Fruit fly (Drosophila melanogaster) whole organism, embryonic: ENCODE measurements around the gene Mer.

Experiments
- C15 ChIP-seq: fragments of 200-800 bp; sonication (Bioruptor generic); IDR thresholded peaks from 3 replicates; pipeline ENCODE4 v1.3.6; 2022; ENCODE audit warnings: missing biosample characterization, missing genetic modification characterization
- CG10267 ChIP-seq: fragments of 200-800 bp; sonication (Bioruptor generic); optimal IDR thresholded peaks from 2 replicates; lab custom pipeline; 2018; ENCODE audit warnings: missing biosample characterization, mild to moderate bottlenecking, missing genetic modification characterization, moderate library complexity
- CG10431 ChIP-seq: fragments of 200-800 bp; sonication (Bioruptor generic); optimal IDR thresholded peaks from 3 replicates; lab custom pipeline; 2018; ENCODE audit warnings: missing biosample characterization, mild to moderate bottlenecking, missing genetic modification characterization
- CG10979 ChIP-seq: fragments of 200-800 bp; sonication (Bioruptor generic); optimal IDR thresholded peaks from 2 replicates; lab custom pipeline; 2018; ENCODE audit warnings: missing biosample characterization, mild to moderate bottlenecking, missing genetic modification characterization, moderate library complexity
- CG11456 ChIP-seq: fragments of 200-800 bp; sonication (Bioruptor generic); IDR thresholded peaks from 3 replicates; pipeline ENCODE4 v1.3.6; 2022; ENCODE audit warnings: missing biosample characterization, missing genetic modification characterization
- CG1233 ChIP-seq: fragments of 200-800 bp; sonication (Bioruptor generic); optimal IDR thresholded peaks from 4 replicates; lab custom pipeline; 2018; ENCODE audit warnings: missing biosample characterization, mild to moderate bottlenecking, missing genetic modification characterization
- CG12391 ChIP-seq: fragments of 200-800 bp; sonication (Bioruptor generic); optimal IDR thresholded peaks from 3 replicates; lab custom pipeline; 2018; ENCODE audit warnings: missing biosample characterization, mild to moderate bottlenecking, missing genetic modification characterization, moderate library complexity
- CG12659 ChIP-seq: fragments of 200-800 bp; sonication (Bioruptor generic); optimal IDR thresholded peaks from 3 replicates; lab custom pipeline; 2017; ENCODE audit warnings: mild to moderate bottlenecking, missing biosample characterization, missing genetic modification reagents, missing genetic modification characterization
- CG12942 ChIP-seq: fragments of 200-800 bp; sonication (Bioruptor generic); optimal IDR thresholded peaks from 3 replicates; lab custom pipeline; 2016; ENCODE audit warnings: missing biosample characterization, missing genetic modification characterization
- CG14667 ChIP-seq: fragments of 200-800 bp; sonication (Bioruptor generic); IDR thresholded peaks from 2 replicates; pipeline ENCODE4 v1.3.6; 2022; ENCODE audit warnings: missing biosample characterization, missing genetic modification characterization
- CG14710 ChIP-seq: fragments of 200-800 bp; sonication (Bioruptor generic); optimal IDR thresholded peaks from 3 replicates; lab custom pipeline; 2019; ENCODE audit warnings: missing biosample characterization, mild to moderate bottlenecking, missing genetic modification characterization, moderate library complexity
- CG1603 ChIP-seq: fragments of 200-800 bp; sonication (Bioruptor generic); optimal IDR thresholded peaks from 2 replicates; lab custom pipeline; 2019; ENCODE audit warnings: missing biosample characterization, mild to moderate bottlenecking, missing genetic modification characterization, moderate library complexity
- CG17359 ChIP-seq: fragments of 200-800 bp; sonication (Bioruptor generic); optimal IDR thresholded peaks from 3 replicates; lab custom pipeline; 2018; ENCODE audit warnings: missing biosample characterization, mild to moderate bottlenecking, missing genetic modification characterization, moderate library complexity
- CG18262 ChIP-seq: fragments of 200-800 bp; optimal IDR thresholded peaks from 3 replicates; lab custom pipeline; 2019; ENCODE audit warnings: missing biosample characterization, mild to moderate bottlenecking, missing genetic modification characterization, moderate library complexity
- CG18764 ChIP-seq: fragments of 200-800 bp; sonication (Bioruptor generic); optimal IDR thresholded peaks from 3 replicates; lab custom pipeline; 2016; ENCODE audit warnings: missing biosample characterization, missing genetic modification characterization
- CG2199 ChIP-seq: fragments of 200-800 bp; sonication (Bioruptor generic); IDR thresholded peaks from 3 replicates; pipeline ENCODE4 v1.3.6; 2022; ENCODE audit warnings: missing biosample characterization, missing genetic modification characterization
- CG2712 ChIP-seq: fragments of 200-800 bp; optimal IDR thresholded peaks from 3 replicates; lab custom pipeline; 2019; ENCODE audit warnings: missing biosample characterization, mild to moderate bottlenecking, missing genetic modification characterization, moderate library complexity
- CG33557 ChIP-seq: fragments of 200-800 bp; sonication (Bioruptor generic); optimal IDR thresholded peaks from 2 replicates; lab custom pipeline; 2019; ENCODE audit warnings: missing biosample characterization, mild to moderate bottlenecking, missing genetic modification characterization, moderate library complexity
- CG3995 ChIP-seq: fragments of 200-800 bp; sonication (Bioruptor generic); optimal IDR thresholded peaks from 3 replicates; lab custom pipeline; 2016; ENCODE audit warnings: missing biosample characterization, missing genetic modification characterization
- CG9932 ChIP-seq: fragments of 200-800 bp; sonication (Bioruptor generic); IDR thresholded peaks from 2 replicates; pipeline ENCODE4 v1.3.6; 2022; ENCODE audit warnings: missing biosample characterization, missing genetic modification characterization
- Deaf1 ChIP-seq: fragments of 200-800 bp; optimal IDR thresholded peaks from 3 replicates; lab custom pipeline; 2019; ENCODE audit warnings: missing biosample characterization, mild to moderate bottlenecking, missing genetic modification characterization, moderate library complexity
- Dfd ChIP-seq, 2 experiments: fragments of >200 bp; optimal IDR thresholded peaks; 2 replicates each; lab custom pipeline; 2017; ENCODE audit warnings: missing biosample characterization in 2 of 2, missing genetic modification characterization in 2 of 2
- Dref ChIP-seq: fragments of 200-800 bp; sonication (Bioruptor generic); IDR thresholded peaks from 2 replicates; pipeline ENCODE4 v1.3.6; 2022; ENCODE audit warnings: missing biosample characterization, missing genetic modification characterization
- Med ChIP-seq: fragments of 200-800 bp; sonication (Bioruptor generic); peaks from one replicate; lab custom pipeline; 2016; ENCODE audit warnings: missing biosample characterization, missing genetic modification characterization, mild to moderate bottlenecking, inconsistent platforms, moderate library complexity
- Nf-YA ChIP-seq: fragments of 200-800 bp; sonication (Bioruptor generic); IDR thresholded peaks from 2 replicates; pipeline ENCODE4 v1.3.6; 2022; ENCODE audit warnings: missing biosample characterization, missing genetic modification characterization
- Ravus ChIP-seq: fragments of 200-800 bp; sonication (Bioruptor generic); IDR thresholded peaks from 2 replicates; pipeline ENCODE4 v1.3.6; 2022; ENCODE audit warnings: missing biosample characterization, missing genetic modification characterization
- Sry-β ChIP-seq: fragments of 200-800 bp; sonication (Bioruptor generic); optimal IDR thresholded peaks from 2 replicates; lab custom pipeline; 2018; ENCODE audit warnings: missing biosample characterization, mild to moderate bottlenecking, missing genetic modification characterization, moderate library complexity
- Xrp1 ChIP-seq: fragments of 200-800 bp; sonication (Bioruptor generic); IDR thresholded peaks from 2 replicates; pipeline ENCODE4 v1.3.6; 2022; ENCODE audit warnings: missing biosample characterization, missing genetic modification characterization
- bigmax ChIP-seq: fragments of 200-800 bp; sonication (Bioruptor generic); optimal IDR thresholded peaks from 2 replicates; lab custom pipeline; 2018; ENCODE audit warnings: missing biosample characterization, mild to moderate bottlenecking, missing genetic modification characterization
- cad ChIP-seq: fragments of >200 bp; optimal IDR thresholded peaks from 2 replicates; lab custom pipeline; 2017; ENCODE audit warnings: missing biosample characterization, missing genetic modification characterization
- crc ChIP-seq: fragments of 200-800 bp; sonication (Bioruptor generic); optimal IDR thresholded peaks from 2 replicates; lab custom pipeline; 2016; ENCODE audit warnings: missing biosample characterization, missing genetic modification characterization
- crol ChIP-seq: fragments of 200-800 bp; sonication (Bioruptor generic); IDR thresholded peaks from 2 replicates; pipeline ENCODE4 v1.3.6; 2022; ENCODE audit warnings: missing biosample characterization, missing genetic modification characterization
- dmrt11E ChIP-seq: fragments of 200-800 bp; sonication (Bioruptor generic); optimal IDR thresholded peaks from 3 replicates; lab custom pipeline; 2018; ENCODE audit warnings: missing biosample characterization, mild to moderate bottlenecking, missing genetic modification characterization, moderate library complexity
- emc ChIP-seq: fragments of 200-800 bp; sonication (Bioruptor generic); optimal IDR thresholded peaks from 2 replicates; lab custom pipeline; 2016; ENCODE audit warnings: missing biosample characterization, missing genetic modification characterization
- ewg ChIP-seq: fragments of 200-800 bp; sonication (Bioruptor generic); optimal IDR thresholded peaks from 3 replicates; lab custom pipeline; 2017; ENCODE audit warnings: mild to moderate bottlenecking, missing biosample characterization, missing genetic modification reagents, missing genetic modification characterization
- gem ChIP-seq: fragments of 200-800 bp; sonication (Bioruptor generic); optimal IDR thresholded peaks from 2 replicates; lab custom pipeline; 2019; ENCODE audit warnings: missing biosample characterization, mild to moderate bottlenecking, missing genetic modification characterization, moderate library complexity
- gsb-n ChIP-seq: fragments of 200-800 bp; sonication (Bioruptor generic); optimal IDR thresholded peaks from 3 replicates; lab custom pipeline; 2018; ENCODE audit warnings: missing biosample characterization, mild to moderate bottlenecking, missing genetic modification characterization
- her ChIP-seq: fragments of 200-800 bp; sonication (Bioruptor generic); optimal IDR thresholded peaks from 2 replicates; lab custom pipeline; 2016; ENCODE audit warnings: missing biosample characterization, missing genetic modification characterization
- kay ChIP-seq: fragments of 200-800 bp; sonication (Bioruptor generic); optimal IDR thresholded peaks from 2 replicates; lab custom pipeline; 2016; ENCODE audit warnings: missing biosample characterization, missing genetic modification characterization
- lola ChIP-seq, 3 experiments: fragments of >200 bp in 2 of 3; fragments of 200-800 bp in 1 of 3; sonication (Bioruptor generic) in 1 of 3; optimal IDR thresholded peaks; 2 replicates each; lab custom pipeline; 2017 to 2019; ENCODE audit warnings: missing biosample characterization in 3 of 3, missing genetic modification characterization in 3 of 3, mild to moderate bottlenecking in 1 of 3, moderate library complexity in 1 of 3
- pan ChIP-seq, 4 experiments: fragments of >200 bp in 3 of 4; fragments of 200-800 bp in 1 of 4; sonication (Bioruptor generic) in 1 of 4; optimal IDR thresholded peaks in 3 of 4; IDR thresholded peaks in 1 of 4; 2 replicates each; pipeline versions ENCODE4 v1.3.6 to Lab custom; 2017 to 2022; ENCODE audit warnings: missing biosample characterization in 2 of 4, missing genetic modification characterization in 2 of 4, mixed read lengths in 1 of 4
- scrt ChIP-seq: fragments of 200-800 bp; sonication (Bioruptor generic); optimal IDR thresholded peaks from 2 replicates; lab custom pipeline; 2018; ENCODE audit warnings: missing biosample characterization, mild to moderate bottlenecking, missing genetic modification characterization, moderate library complexity
- sens ChIP-seq: fragments of 200-800 bp; sonication (Bioruptor generic); peaks from one replicate; lab custom pipeline; 2016; ENCODE audit warnings: missing biosample characterization, missing genetic modification characterization
- sna ChIP-seq: fragments of 200-800 bp; sonication (Bioruptor generic); IDR thresholded peaks from 2 replicates; pipeline ENCODE4 v1.3.6; 2022; ENCODE audit warnings: missing biosample characterization, missing genetic modification characterization; ENCODE audit not compliant: partially characterized antibody
- sob ChIP-seq: fragments of 200-800 bp; sonication (Bioruptor generic); IDR thresholded peaks from 2 replicates; pipeline ENCODE4 v1.3.6; 2022; ENCODE audit warnings: missing biosample characterization, missing genetic modification characterization
- sr ChIP-seq: fragments of 200-800 bp; sonication (Bioruptor generic); IDR thresholded peaks from 3 replicates; pipeline ENCODE4 v1.3.6; 2022; ENCODE audit warnings: missing biosample characterization, missing genetic modification characterization
- wdn ChIP-seq: fragments of 200-800 bp; sonication (Bioruptor generic); IDR thresholded peaks from 2 replicates; pipeline ENCODE4 v1.3.6; 2022; ENCODE audit warnings: missing biosample characterization, missing genetic modification characterization
- yki ChIP-seq: fragments of >200 bp; optimal IDR thresholded peaks from 3 replicates; lab custom pipeline; 2018
- z ChIP-seq: fragments of 200-800 bp; sonication (Bioruptor generic); IDR thresholded peaks from 3 replicates; pipeline ENCODE4 v1.3.6; 2022; ENCODE audit warnings: missing biosample characterization, missing genetic modification characterization
- zf30C ChIP-seq: fragments of 200-800 bp; sonication (Bioruptor generic); optimal IDR thresholded peaks from 3 replicates; lab custom pipeline; 2018; ENCODE audit warnings: missing biosample characterization, mild to moderate bottlenecking, missing genetic modification characterization

Mer gene

dm6 chrX:19717041-19717440 is 23.7 kb upstream of the Mer start:
- TF ChIP-seq CG2199 (GFP tag; lab: Robert Waterston, UW) (peak; percentile 54; the same call in 2 of the 3 replicates), Dref (GFP tag; lab: Robert Waterston, UW) (no peak), emc (GFP tag; lab: Kevin White, UChicago) (no peak), crol (GFP tag; lab: Robert Waterston, UW) (peak; percentile 75; the same call in 1 of the 2 replicates), CG14667 (GFP tag; lab: Robert Waterston, UW) (no peak), pan (optimal IDR thresholded peaks at IDR 0.05; lab: Kevin White, UChicago) (no peak), pan (GFP tag; optimal IDR thresholded peaks at IDR 0.05 in 1 of 2, IDR thresholded peaks at IDR 0.05 in 1 of 2) (no peak), z (0 out of 3 replicates have a peak, but pooled peaks have one; percentile 45), wdn (GFP tag; lab: Robert Waterston, UW) (no peak), kay (no peak), C15 (GFP tag; lab: Robert Waterston, UW) (no peak), Ravus (GFP tag; lab: Robert Waterston, UW) (no peak), Dfd (GFP tag; optimal IDR thresholded peaks at IDR 0.05; lab: Kevin White, UChicago) (no peak), Deaf1 (tag; lab: Kevin White, UChicago) (peak; percentile 10), scrt (GFP tag; lab: Kevin White, UChicago) (no peak), Xrp1 (GFP tag; lab: Robert Waterston, UW) (no peak), CG3995 (no peak)
- TF ChIP-seq, all 482 proteins: peak for 4

- no peak for TF ChIP-seq bigmax
- no peak for TF ChIP-seq CG1603
- TF ChIP-seq her = no peak
- TF ChIP-seq dmrt11E (tag; lab: Kevin White, UChicago) = peak; percentile 39
- TF ChIP-seq CG33557 = peak; percentile 10
- TF ChIP-seq CG18764 (GFP tag; lab: Kevin White, UChicago) = no peak
- no peak for TF ChIP-seq CG1233
- no peak for TF ChIP-seq Sry-β (GFP tag; lab: Kevin White, UChicago)
- no peak for TF ChIP-seq Nf-YA (GFP tag; lab: Robert Waterston, UW)
- TF ChIP-seq CG9932 (GFP tag; lab: Robert Waterston, UW) = no peak
- TF ChIP-seq lola (GFP tag; optimal IDR thresholded peaks at IDR 0.05; lab: Kevin White, UChicago) = peak in 1 of 3 experiments; percentile 44
- peak; percentile 4 for TF ChIP-seq CG14710 (tag; lab: Kevin White, UChicago)
- no peak for TF ChIP-seq CG11456 (GFP tag; lab: Robert Waterston, UW)
- peak; percentile 27 for TF ChIP-seq gem (tag; lab: Kevin White, UChicago)
- TF ChIP-seq ewg = no peak
- TF ChIP-seq CG12942 (GFP tag; lab: Kevin White, UChicago) = no peak
- TF ChIP-seq CG12391 (tag; lab: Kevin White, UChicago) = peak; percentile 8
- TF ChIP-seq gsb-n = no peak
- no peak for TF ChIP-seq CG17359
- peak; percentile 81 for TF ChIP-seq sens (GFP tag; lab: Kevin White, UChicago)
- TF ChIP-seq sr (GFP tag; lab: Robert Waterston, UW) = no peak
- no peak for TF ChIP-seq CG10431 (GFP tag; lab: Kevin White, UChicago)
- TF ChIP-seq Med (GFP tag; lab: Kevin White, UChicago) = peak; percentile 31
- no peak for TF ChIP-seq sob (GFP tag; lab: Robert Waterston, UW)
- TF ChIP-seq CG2712 (tag; lab: Kevin White, UChicago) = no peak
- peak; percentile 71 for TF ChIP-seq zf30C (GFP tag; lab: Kevin White, UChicago)
- TF ChIP-seq CG10979 (tag; lab: Kevin White, UChicago) = peak; percentile 16
- no peak for TF ChIP-seq crc (GFP tag; lab: Kevin White, UChicago)
- TF ChIP-seq CG10267 (tag; lab: Kevin White, UChicago) = peak; percentile 2
- TF ChIP-seq CG18262 (tag; lab: Kevin White, UChicago) = peak; percentile 42
- no peak for TF ChIP-seq yki (lab: Kevin White, UChicago)
- TF ChIP-seq cad (GFP tag; lab: Kevin White, UChicago) = no peak
- TF ChIP-seq CG12659 (GFP tag; lab: Kevin White, UChicago) = no peak
- TF ChIP-seq sna = no peak
Measured at dm6 chrX:19716325-19716917, 23.1 kb upstream of the Mer start.
